Fruit fly (Drosophila melanogaster): ENCODE data around the gene CG4935.

CG4935 gene

DNA sequence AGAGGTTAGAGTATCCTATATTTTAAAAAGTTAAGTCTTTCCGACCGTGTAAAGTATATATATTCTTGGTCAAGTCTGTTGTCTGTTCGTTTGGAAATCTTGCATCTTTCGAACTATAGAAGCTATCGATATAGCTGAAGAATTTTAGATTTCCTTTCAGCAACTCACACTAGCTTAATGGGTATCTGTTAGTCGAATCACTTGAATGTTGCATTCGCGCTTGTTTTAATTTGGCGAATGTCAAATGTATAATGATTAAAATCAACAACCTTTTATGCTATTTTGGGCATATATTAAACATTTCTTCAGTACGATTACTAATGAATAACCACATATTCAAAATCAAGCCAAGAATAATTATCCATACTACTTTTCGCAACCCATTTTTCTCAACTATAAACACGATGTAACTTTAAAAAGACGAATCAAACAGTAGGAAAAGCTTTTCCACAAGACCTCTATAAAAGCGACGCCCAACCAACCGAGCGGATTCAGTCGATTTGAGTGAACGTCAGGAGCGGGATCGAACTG is 31.8 kb downstream of the CG4935 start, which contains the start of gene Cyp303a1:
Gene Cyp303a1, plus strand, starts transcription at position 481 of the 531 bp plus-strand sequence.
- TF ChIP-seq CG33017 (tag; optimal IDR thresholded peaks at IDR 0.05) (no peak), CG14711 (tag; optimal IDR thresholded peaks at IDR 0.05) (no peak), pad (GFP tag; optimal IDR thresholded peaks at IDR 0.05) (no peak), CG5204 (GFP tag; optimal IDR thresholded peaks at IDR 0.05) (no peak), CG11617 (GFP tag; optimal IDR thresholded peaks at IDR 0.05) (no peak), CG7101 (tag; optimal IDR thresholded peaks at IDR 0.05) (no peak), Mnt (GFP tag; optimal IDR thresholded peaks at IDR 0.05) (no peak), CG7045 (GFP tag; optimal IDR thresholded peaks at IDR 0.05) (no peak), Crg-1 (GFP tag; optimal IDR thresholded peaks at IDR 0.05) (no peak), kay (GFP tag; ENCODE audit: borderline replicate concordance) (no peak), CG1620 (GFP tag; optimal IDR thresholded peaks at IDR 0.05) (no peak), Hr96 (GFP tag; optimal IDR thresholded peaks at IDR 0.05) (no peak), ovo (GFP tag; optimal IDR thresholded peaks at IDR 0.05) (no peak), cnc (optimal IDR thresholded peaks at IDR 0.05) (no peak), toe (GFP tag; optimal IDR thresholded peaks at IDR 0.05) (no peak), bab1 (GFP tag; optimal IDR thresholded peaks at IDR 0.05) (no peak), Clk (GFP tag; optimal IDR thresholded peaks at IDR 0.05) (no peak), cic (GFP tag; optimal IDR thresholded peaks at IDR 0.05) (no peak)

DNA sequence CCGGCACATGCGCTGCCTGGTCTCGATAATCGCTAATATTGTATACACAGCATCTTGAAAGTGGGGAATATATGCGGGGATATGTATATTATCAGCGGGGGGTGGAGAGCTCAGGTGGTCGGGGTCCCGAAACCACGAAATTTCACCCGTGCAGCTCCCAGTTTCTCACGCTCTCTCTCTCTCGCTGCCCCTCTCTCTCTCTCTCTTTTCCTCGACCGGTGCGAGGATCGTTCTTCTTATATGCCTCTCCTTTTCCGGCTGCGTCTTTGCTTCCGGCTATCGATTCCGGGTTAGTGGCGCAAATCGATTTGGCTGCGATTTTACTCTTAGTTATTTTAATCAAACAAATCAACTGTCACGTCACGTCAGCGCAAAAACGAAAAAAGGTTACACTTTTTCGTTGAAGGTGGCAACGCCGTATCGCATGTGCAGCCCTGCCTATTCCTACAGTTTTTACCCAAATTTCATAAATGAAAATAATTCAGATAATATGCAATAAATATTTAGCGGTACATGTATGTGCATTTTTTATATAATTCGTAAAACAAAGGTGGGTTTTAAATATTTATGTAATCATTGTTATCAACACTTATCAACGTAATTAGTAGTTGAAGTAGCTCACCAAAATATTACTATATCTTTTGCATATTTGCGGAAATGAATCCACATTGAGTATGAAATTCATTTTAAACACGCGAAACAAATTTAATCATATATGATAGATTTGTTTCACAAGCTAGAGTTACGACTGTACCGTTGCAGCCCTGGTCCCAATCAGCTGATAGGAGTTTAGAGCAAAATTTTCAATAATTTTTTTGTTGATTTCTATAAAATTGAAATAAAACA is 37.7 kb downstream of the CG4935 start, which contains the start of the genes heix and CG17328:
Gene heix, minus strand, starts transcription at position 393 of the 846 bp plus-strand sequence.
Gene CG17328, plus strand, starts transcription at position 478 of the 846 bp plus-strand sequence.
- TF ChIP-seq toe (GFP tag; optimal IDR thresholded peaks at IDR 0.05) (no peak), CG12768 (GFP tag; optimal IDR thresholded peaks at IDR 0.05) (peak; percentile 61), cic (GFP tag; optimal IDR thresholded peaks at IDR 0.05) (peak; percentile 27), CG7101 (tag; optimal IDR thresholded peaks at IDR 0.05) (peak; percentile 71), Mnt (GFP tag; optimal IDR thresholded peaks at IDR 0.05) (peak; percentile 57), CG1620 (GFP tag; optimal IDR thresholded peaks at IDR 0.05) (peak; percentile 40), Crg-1 (GFP tag; optimal IDR thresholded peaks at IDR 0.05) (peak; percentile 68), bab1 (GFP tag; optimal IDR thresholded peaks at IDR 0.05) (peak; percentile 81), CG33017 (tag; optimal IDR thresholded peaks at IDR 0.05) (peak; percentile 51), Clk (GFP tag; optimal IDR thresholded peaks at IDR 0.05) (peak; percentile 44), CG14711 (tag; optimal IDR thresholded peaks at IDR 0.05) (peak; percentile 48), CG11617 (GFP tag; optimal IDR thresholded peaks at IDR 0.05) (peak; percentile 78), ovo (GFP tag; optimal IDR thresholded peaks at IDR 0.05) (peak; percentile 1), cnc (optimal IDR thresholded peaks at IDR 0.05) (no peak), Hr96 (GFP tag; optimal IDR thresholded peaks at IDR 0.05) (no peak), CG7045 (GFP tag; optimal IDR thresholded peaks at IDR 0.05) (peak; percentile 71), tj (GFP tag; optimal IDR thresholded peaks at IDR 0.05) (peak; percentile 68), kay (GFP tag; ENCODE audit: borderline replicate concordance) (peak; percentile 91), CG5204 (GFP tag; optimal IDR thresholded peaks at IDR 0.05) (no peak), pad (GFP tag; optimal IDR thresholded peaks at IDR 0.05) (peak; percentile 34)

DNA sequence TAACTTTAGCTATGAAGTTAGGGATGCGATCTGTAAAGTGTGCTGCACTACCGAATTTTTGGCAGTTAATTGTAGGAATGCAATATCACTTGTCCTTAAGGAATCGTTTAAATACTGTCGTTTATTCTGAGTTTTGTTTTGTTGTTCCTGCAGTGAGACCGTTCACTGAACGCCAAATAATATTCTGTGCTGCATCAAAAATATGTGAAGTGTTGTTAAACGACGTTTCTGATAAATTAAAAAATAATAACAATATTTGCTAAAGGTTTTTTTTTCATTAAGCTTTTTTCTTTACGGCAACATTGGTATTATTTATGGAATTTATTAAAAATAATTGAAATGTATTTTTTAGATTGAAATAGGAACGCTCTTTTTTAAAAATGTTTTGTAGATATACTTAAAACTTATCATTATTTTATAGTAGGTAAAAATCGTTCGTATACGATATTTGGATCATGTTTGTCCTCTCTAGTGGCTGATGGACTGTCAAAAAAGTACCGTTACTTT is 40.9 kb downstream of the CG4935 start, which contains the start of gene GMF:
Gene GMF, minus strand, starts transcription at position 182 of the 507 bp plus-strand sequence.
- TF ChIP-seq Hr96 (GFP tag; optimal IDR thresholded peaks at IDR 0.05) (no peak), bab1 (GFP tag; optimal IDR thresholded peaks at IDR 0.05) (peak; percentile 51), toe (GFP tag; optimal IDR thresholded peaks at IDR 0.05) (no peak), ovo (GFP tag; optimal IDR thresholded peaks at IDR 0.05) (peak; percentile 84), cic (GFP tag; optimal IDR thresholded peaks at IDR 0.05) (no peak), CG11617 (GFP tag; optimal IDR thresholded peaks at IDR 0.05) (peak; percentile 63), CG12768 (GFP tag; optimal IDR thresholded peaks at IDR 0.05) (peak; percentile 19), tj (GFP tag; optimal IDR thresholded peaks at IDR 0.05) (no peak), cnc (optimal IDR thresholded peaks at IDR 0.05) (no peak), CG7101 (tag; optimal IDR thresholded peaks at IDR 0.05) (peak; percentile 75), CG1620 (GFP tag; optimal IDR thresholded peaks at IDR 0.05) (peak; percentile 65), Mnt (GFP tag; optimal IDR thresholded peaks at IDR 0.05) (peak; percentile 39), CG7045 (GFP tag; optimal IDR thresholded peaks at IDR 0.05) (peak; percentile 33), CG33017 (tag; optimal IDR thresholded peaks at IDR 0.05) (no peak), CG5204 (GFP tag; optimal IDR thresholded peaks at IDR 0.05) (no peak), Clk (GFP tag; optimal IDR thresholded peaks at IDR 0.05) (no peak), kay (GFP tag; ENCODE audit: borderline replicate concordance) (peak; percentile 98), CG14711 (tag; optimal IDR thresholded peaks at IDR 0.05) (peak; percentile 85), Crg-1 (GFP tag; optimal IDR thresholded peaks at IDR 0.05) (peak; percentile 43), pad (GFP tag; optimal IDR thresholded peaks at IDR 0.05) (peak; percentile 40)

DNA sequence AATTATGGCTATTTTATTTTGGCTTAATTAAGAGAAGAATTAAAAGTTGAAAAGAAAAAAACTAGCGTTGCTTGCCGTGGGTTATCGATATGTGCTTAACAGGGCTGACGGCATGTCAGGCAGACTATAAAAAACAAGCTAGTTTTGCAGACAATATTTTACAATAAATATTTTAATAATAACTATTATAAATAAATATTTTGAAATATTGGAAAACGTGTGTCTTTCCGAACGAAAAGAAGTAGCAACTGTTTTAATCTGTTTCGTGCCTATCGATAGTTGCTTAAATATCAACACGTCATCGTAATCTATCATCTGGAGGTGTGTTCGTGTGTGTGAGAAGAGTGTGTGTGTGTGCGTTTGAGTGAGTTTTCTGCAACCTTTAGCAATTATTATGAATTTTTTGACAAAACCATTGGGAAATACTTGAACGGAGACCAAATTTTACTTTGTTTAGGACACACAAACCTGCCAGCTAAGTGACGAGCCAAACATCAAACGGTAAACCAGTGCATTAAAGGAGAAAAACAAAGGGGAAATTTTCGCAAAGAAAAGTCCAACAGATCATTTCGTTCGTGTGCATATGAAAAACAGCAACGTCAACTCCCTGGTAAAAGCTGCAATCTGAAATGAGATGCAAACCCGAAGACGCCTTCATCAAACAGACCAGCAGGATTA is 45.2 kb downstream of the CG4935 start, which contains the start of the genes CG5861 and Syx5:
Gene CG5861, minus strand, starts transcription at position 273 of the 678 bp plus-strand sequence.
Gene Syx5, plus strand, starts transcription at position 321 of the 678 bp plus-strand sequence.
- TF ChIP-seq kay (GFP tag; ENCODE audit: borderline replicate concordance) = no peak
- peak; percentile 55 for TF ChIP-seq pad (GFP tag; optimal IDR thresholded peaks at IDR 0.05)
- peak; percentile 59 for TF ChIP-seq cic (GFP tag; optimal IDR thresholded peaks at IDR 0.05)
- peak; percentile 72 for TF ChIP-seq CG11617 (GFP tag; optimal IDR thresholded peaks at IDR 0.05)
- TF ChIP-seq Clk (GFP tag; optimal IDR thresholded peaks at IDR 0.05) = peak; percentile 28
- peak; percentile 78 for TF ChIP-seq CG7101 (tag; optimal IDR thresholded peaks at IDR 0.05)
- TF ChIP-seq CG5204 (GFP tag; optimal IDR thresholded peaks at IDR 0.05) = no peak
- no peak for TF ChIP-seq CG1620 (GFP tag; optimal IDR thresholded peaks at IDR 0.05)
- peak; percentile 42 for TF ChIP-seq CG7045 (GFP tag; optimal IDR thresholded peaks at IDR 0.05)
- TF ChIP-seq Mnt (GFP tag; optimal IDR thresholded peaks at IDR 0.05) = peak; percentile 66
- TF ChIP-seq ovo (GFP tag; optimal IDR thresholded peaks at IDR 0.05) = peak; percentile 9
- TF ChIP-seq CG12768 (GFP tag; optimal IDR thresholded peaks at IDR 0.05) = peak; percentile 58
- peak; percentile 46 to 65 for TF ChIP-seq cnc (optimal IDR thresholded peaks at IDR 0.05)
- peak; percentile 76 for TF ChIP-seq CG14711 (tag; optimal IDR thresholded peaks at IDR 0.05)
- no peak for TF ChIP-seq toe (GFP tag; optimal IDR thresholded peaks at IDR 0.05)
- peak; percentile 78 for TF ChIP-seq bab1 (GFP tag; optimal IDR thresholded peaks at IDR 0.05)
- peak; percentile 35 for TF ChIP-seq Crg-1 (GFP tag; optimal IDR thresholded peaks at IDR 0.05)
- TF ChIP-seq tj (GFP tag; optimal IDR thresholded peaks at IDR 0.05) = peak; percentile 89
- no peak for TF ChIP-seq Hr96 (GFP tag; optimal IDR thresholded peaks at IDR 0.05)
- TF ChIP-seq CG33017 (tag; optimal IDR thresholded peaks at IDR 0.05) = peak; percentile 15

Measured in whole organism, adult.